Fruit fly (Drosophila melanogaster) whole organism, embryonic: Measurements from ENCODE around the gene glu.
A peak's percentile ranks its signal among the peaks of the same experiment; 100 is the strongest.

Experiments used
- Bgb ChIP-seq: fragments of 200-800 bp; sonication (Bioruptor generic); IDR thresholded peaks from 2 replicates; pipeline ENCODE4 v1.3.6; 2022; ENCODE audit warnings: missing biosample characterization, missing genetic modification characterization; ENCODE audit not compliant: partially characterized antibody
- Blimp-1 ChIP-seq: fragments of 200-800 bp; sonication (Bioruptor generic); optimal IDR thresholded peaks from 3 replicates; lab custom pipeline; 2018; ENCODE audit warnings: missing biosample characterization, missing genetic modification characterization, mild to moderate bottlenecking, moderate library complexity, missing genetic modification reagents
- CG10147 ChIP-seq: fragments of 200-800 bp; sonication (Bioruptor generic); optimal IDR thresholded peaks from 2 replicates; lab custom pipeline; 2019; ENCODE audit warnings: missing biosample characterization, mild to moderate bottlenecking, missing genetic modification characterization, moderate library complexity
- CG10267 ChIP-seq: fragments of 200-800 bp; sonication (Bioruptor generic); optimal IDR thresholded peaks from 2 replicates; lab custom pipeline; 2018; ENCODE audit warnings: missing biosample characterization, mild to moderate bottlenecking, missing genetic modification characterization, moderate library complexity
- CG11560 ChIP-seq: fragments of 200-800 bp; sonication (Bioruptor generic); IDR thresholded peaks from 3 replicates; pipeline ENCODE4 v1.3.6; 2022; ENCODE audit warnings: missing biosample characterization, missing genetic modification characterization
- CG11695 ChIP-seq: fragments of 200-800 bp; sonication (Bioruptor generic); IDR thresholded peaks from 3 replicates; pipeline ENCODE4 v1.3.6; 2022; ENCODE audit warnings: missing biosample characterization, missing genetic modification characterization
- CG11696 ChIP-seq: fragments of 200-800 bp; sonication (Bioruptor generic); IDR thresholded peaks from 2 replicates; pipeline ENCODE4 v1.3.6; 2022; ENCODE audit warnings: missing biosample characterization, missing genetic modification characterization
- CG15269 ChIP-seq: fragments of 200-800 bp; sonication (Bioruptor generic); optimal IDR thresholded peaks from 2 replicates; lab custom pipeline; 2018; ENCODE audit warnings: missing biosample characterization, mild to moderate bottlenecking, missing genetic modification characterization, moderate library complexity
- CG1647 ChIP-seq: fragments of 200-800 bp; sonication (Bioruptor generic); optimal IDR thresholded peaks from 3 replicates; lab custom pipeline; 2016; ENCODE audit warnings: missing biosample characterization, missing genetic modification characterization
- CG16813 ChIP-seq: fragments of 200-800 bp; sonication (Bioruptor generic); IDR thresholded peaks from 3 replicates; pipeline ENCODE4 v1.3.6; 2022; ENCODE audit warnings: missing biosample characterization, missing genetic modification characterization; ENCODE audit not compliant: partially characterized antibody
- CG18011 ChIP-seq: fragments of 200-800 bp; sonication (Bioruptor generic); optimal IDR thresholded peaks from 2 replicates; lab custom pipeline; 2017; ENCODE audit warnings: missing biosample characterization, missing genetic modification characterization, mild to moderate bottlenecking, moderate library complexity, missing genotype
- CG18599 ChIP-seq: fragments of 200-800 bp; sonication (Bioruptor generic); optimal IDR thresholded peaks from 3 replicates; lab custom pipeline; 2017; ENCODE audit warnings: missing biosample characterization, missing genetic modification characterization, mild to moderate bottlenecking, moderate library complexity, missing genetic modification reagents
- CG2199 ChIP-seq: fragments of 200-800 bp; sonication (Bioruptor generic); IDR thresholded peaks from 3 replicates; pipeline ENCODE4 v1.3.6; 2022; ENCODE audit warnings: missing biosample characterization, missing genetic modification characterization
- CG2889 ChIP-seq: fragments of 200-800 bp; sonication (Bioruptor generic); IDR thresholded peaks from 3 replicates; pipeline ENCODE4 v1.3.6; 2022; ENCODE audit warnings: missing biosample characterization, missing genetic modification characterization
- CG34224 ChIP-seq: fragments of 200-800 bp; sonication (Bioruptor generic); IDR thresholded peaks from 3 replicates; pipeline ENCODE4 v1.3.6; 2022; ENCODE audit warnings: missing biosample characterization, missing genetic modification characterization; ENCODE audit not compliant: partially characterized antibody
- CG6791 ChIP-seq: fragments of 200-800 bp; sonication (Bioruptor generic); IDR thresholded peaks from 3 replicates; pipeline ENCODE4 v1.3.6; 2022; ENCODE audit warnings: missing biosample characterization, missing genetic modification characterization; ENCODE audit not compliant: partially characterized antibody
- CG7928 ChIP-seq: fragments of 200-800 bp; sonication (Bioruptor generic); optimal IDR thresholded peaks from 2 replicates; lab custom pipeline; 2017; ENCODE audit warnings: missing biosample characterization, mild to moderate bottlenecking, missing genetic modification characterization
- CG7963 ChIP-seq: fragments of 200-800 bp; sonication (Bioruptor generic); IDR thresholded peaks from 3 replicates; pipeline ENCODE4 v1.3.6; 2022; ENCODE audit warnings: missing biosample characterization, missing genetic modification characterization; ENCODE audit not compliant: partially characterized antibody
- CG8924 ChIP-seq: fragments of 200-800 bp; optimal IDR thresholded peaks from 3 replicates; lab custom pipeline; 2019; ENCODE audit warnings: missing biosample characterization, mild to moderate bottlenecking, missing genetic modification characterization, moderate library complexity
- CG9215 ChIP-seq: fragments of 200-800 bp; sonication (Bioruptor generic); IDR thresholded peaks from 2 replicates; pipeline ENCODE4 v1.3.6; 2022; ENCODE audit warnings: missing biosample characterization, missing genetic modification characterization
- CTCF ChIP-seq: fragments of 200-800 bp; sonication (Bioruptor generic); optimal IDR thresholded peaks from 2 replicates; lab custom pipeline; 2017; ENCODE audit warnings: missing biosample characterization, mild to moderate bottlenecking, missing genetic modification characterization, moderate library complexity
- E2f2 ChIP-seq: fragments of 200-800 bp; sonication (Bioruptor generic); IDR thresholded peaks from 2 replicates; pipeline ENCODE4 v1.3.6; 2022; ENCODE audit warnings: missing biosample characterization, missing genetic modification characterization
- Gsc ChIP-seq: fragments of 200-800 bp; sonication (Bioruptor generic); IDR thresholded peaks from 2 replicates; pipeline ENCODE4 v1.3.6; 2022; ENCODE audit warnings: missing biosample characterization, missing genetic modification characterization
- HLH4C ChIP-seq: fragments of 200-800 bp; sonication (Bioruptor generic); IDR thresholded peaks from 3 replicates; pipeline ENCODE4 v1.3.6; 2022; ENCODE audit warnings: missing biosample characterization, missing genetic modification characterization; ENCODE audit not compliant: partially characterized antibody
- Lhr ChIP-seq: fragments of 200-800 bp; sonication (Bioruptor generic); optimal IDR thresholded peaks from 3 replicates; lab custom pipeline; 2017; ENCODE audit warnings: mild to moderate bottlenecking, missing biosample characterization, missing genetic modification reagents, missing genetic modification characterization
- Med ChIP-seq: fragments of 200-800 bp; sonication (Bioruptor generic); peaks from one replicate; lab custom pipeline; 2016; ENCODE audit warnings: missing biosample characterization, missing genetic modification characterization, mild to moderate bottlenecking, inconsistent platforms, moderate library complexity
- Opbp ChIP-seq: fragments of 200-800 bp; sonication (Bioruptor generic); IDR thresholded peaks from 3 replicates; pipeline ENCODE4 v1.3.6; 2022; ENCODE audit warnings: missing biosample characterization, missing genetic modification characterization; ENCODE audit not compliant: partially characterized antibody
- Scr ChIP-seq: fragments of 200-800 bp; sonication (Bioruptor generic); IDR thresholded peaks from 2 replicates; pipeline ENCODE4 v1.3.6; 2022; ENCODE audit warnings: missing biosample characterization, missing genetic modification characterization; ENCODE audit not compliant: partially characterized antibody
- Sry-δ ChIP-seq: fragments of 200-800 bp; sonication (Bioruptor generic); optimal IDR thresholded peaks from 2 replicates; lab custom pipeline; 2016; ENCODE audit warnings: missing biosample characterization, missing genetic modification characterization
- ato ChIP-seq: fragments of 200-800 bp; sonication (Bioruptor generic); IDR thresholded peaks from 2 replicates; pipeline ENCODE4 v1.3.6; 2022; ENCODE audit warnings: missing biosample characterization, missing genetic modification characterization; ENCODE audit not compliant: partially characterized antibody
- crol ChIP-seq: fragments of 200-800 bp; sonication (Bioruptor generic); IDR thresholded peaks from 2 replicates; pipeline ENCODE4 v1.3.6; 2022; ENCODE audit warnings: missing biosample characterization, missing genetic modification characterization
- disco-r ChIP-seq: fragments of 200-800 bp; sonication (Bioruptor generic); optimal IDR thresholded peaks from 2 replicates; lab custom pipeline; 2016; ENCODE audit warnings: missing biosample characterization, missing genetic modification characterization
- dm ChIP-seq: fragments of 200-800 bp; sonication (Bioruptor generic); optimal IDR thresholded peaks from 3 replicates; lab custom pipeline; 2016; ENCODE audit warnings: missing biosample characterization, missing genetic modification characterization
- gce ChIP-seq: fragments of 200-800 bp; sonication (Bioruptor generic); IDR thresholded peaks from 3 replicates; pipeline ENCODE4 v1.3.6; 2022; ENCODE audit warnings: missing biosample characterization, missing genetic modification characterization
- gsb-n ChIP-seq: fragments of 200-800 bp; sonication (Bioruptor generic); optimal IDR thresholded peaks from 3 replicates; lab custom pipeline; 2018; ENCODE audit warnings: missing biosample characterization, mild to moderate bottlenecking, missing genetic modification characterization
- knrl ChIP-seq: fragments of 200-800 bp; sonication (Bioruptor generic); IDR thresholded peaks from 3 replicates; pipeline ENCODE4 v1.3.6; 2022; ENCODE audit warnings: missing biosample characterization, missing genetic modification characterization; ENCODE audit not compliant: partially characterized antibody
- maf-S ChIP-seq: fragments of 200-800 bp; sonication (Bioruptor generic); optimal IDR thresholded peaks from 2 replicates; lab custom pipeline; 2016; ENCODE audit warnings: missing biosample characterization, missing genetic modification characterization
- nerfin-2 ChIP-seq: fragments of 200-800 bp; sonication (Bioruptor generic); IDR thresholded peaks from 2 replicates; pipeline ENCODE4 v1.3.6; 2022; ENCODE audit warnings: missing biosample characterization, missing genetic modification characterization; ENCODE audit not compliant: partially characterized antibody
- onecut ChIP-seq: fragments of 200-800 bp; sonication (Bioruptor generic); IDR thresholded peaks from 2 replicates; pipeline ENCODE4 v1.3.6; 2022; ENCODE audit warnings: missing biosample characterization, missing genetic modification characterization
- pros ChIP-seq: fragments of 200-800 bp; sonication (Bioruptor generic); optimal IDR thresholded peaks from 3 replicates; lab custom pipeline; 2019; ENCODE audit warnings: missing biosample characterization, mild to moderate bottlenecking, missing genetic modification characterization, moderate library complexity
- row ChIP-seq: fragments of 200-800 bp; sonication (Bioruptor generic); IDR thresholded peaks from 3 replicates; pipeline ENCODE4 v1.3.6; 2022; ENCODE audit warnings: missing biosample characterization, missing genetic modification characterization
- sens ChIP-seq: fragments of 200-800 bp; sonication (Bioruptor generic); peaks from one replicate; lab custom pipeline; 2016; ENCODE audit warnings: missing biosample characterization, missing genetic modification characterization
- sisA ChIP-seq: fragments of 200-800 bp; sonication (Bioruptor generic); IDR thresholded peaks from 2 replicates; pipeline ENCODE4 v1.3.6; 2022; ENCODE audit warnings: missing biosample characterization, missing genetic modification characterization
- slou ChIP-seq: fragments of 200-800 bp; sonication (Bioruptor generic); optimal IDR thresholded peaks from 3 replicates; lab custom pipeline; 2016; ENCODE audit warnings: missing biosample characterization, missing genetic modification characterization
- toy ChIP-seq: fragments of 200-800 bp; sonication (Bioruptor generic); IDR thresholded peaks from 2 replicates; pipeline ENCODE4 v1.3.6; 2022; ENCODE audit warnings: missing biosample characterization, missing genetic modification characterization

The glu gene

dm6 chr2L:16727578-16728023 is 10.6 kb downstream of the glu start, which contains the start of gene VhaSFD (continued):
- TF ChIP-seq CG7963 (GFP tag; lab: Robert Waterston, UW) (peak; percentile 65), CG1647 (GFP tag; lab: Kevin White, UChicago) (no peak), CG18599 (GFP tag; lab: Kevin White, UChicago) (no peak), gsb-n (tag; lab: Kevin White, UChicago) (no peak), CG2199 (GFP tag; lab: Robert Waterston, UW) (no peak), E2f2 (GFP tag; lab: Robert Waterston, UW) (peak; percentile 75), sisA (GFP tag; lab: Robert Waterston, UW) (no peak), maf-S (GFP tag; lab: Kevin White, UChicago) (no peak), slou (no peak), CG18011 (GFP tag; lab: Kevin White, UChicago) (no peak), crol (GFP tag; lab: Robert Waterston, UW) (peak; percentile 91), onecut (GFP tag; lab: Robert Waterston, UW) (no peak)
- TF ChIP-seq, all 482 proteins: peak for 136

dm6 chr2L:16722596-16722995 is 15.6 kb downstream of the glu start:
- TF ChIP-seq Scr (GFP tag; lab: Robert Waterston, UW) = peak; percentile 40; the same call in 1 of the 2 replicates
- peak; percentile 60; the same call in 1 of the 3 replicates for TF ChIP-seq CG6791
- TF ChIP-seq CG8924 (tag; lab: Kevin White, UChicago) = no peak
- no peak for TF ChIP-seq CG11695 (GFP tag; lab: Robert Waterston, UW)
- peak; percentile 63; the same call in 1 of the 2 replicates for TF ChIP-seq Bgb
- peak; percentile 56 for TF ChIP-seq CG16813 (GFP tag; lab: Robert Waterston, UW)
- no peak for TF ChIP-seq CTCF
- no peak for TF ChIP-seq Lhr (GFP tag; lab: Kevin White, UChicago)
- peak; percentile 51 for TF ChIP-seq nerfin-2 (GFP tag; lab: Robert Waterston, UW)
- peak; percentile 4 for TF ChIP-seq sens (GFP tag; lab: Kevin White, UChicago)
- TF ChIP-seq HLH4C (GFP tag; lab: Robert Waterston, UW) = peak; percentile 75
- TF ChIP-seq Med (GFP tag; lab: Kevin White, UChicago) = peak; percentile 26
- peak; percentile 45; the same call in 2 of the 3 replicates for TF ChIP-seq CG7963 (GFP tag; lab: Robert Waterston, UW)
- TF ChIP-seq CG34224 (GFP tag; lab: Robert Waterston, UW) = peak; percentile 21; the same call in 1 of the 3 replicates
- TF ChIP-seq ato (GFP tag; lab: Robert Waterston, UW) = 0 out of 2 replicates have a peak, but pooled peaks have one; percentile 40
- TF ChIP-seq, all 482 proteins: peak for 11

- TF ChIP-seq disco-r = peak; percentile 71
- peak; percentile 86 for TF ChIP-seq CG10147
- TF ChIP-seq CG7928 (GFP tag; lab: Kevin White, UChicago) = peak; percentile 21
- TF ChIP-seq CG10267 = peak; percentile 85
- peak; percentile 92 for TF ChIP-seq gce (GFP tag; lab: Robert Waterston, UW)
- TF ChIP-seq Opbp (GFP tag; lab: Robert Waterston, UW) = no peak
- TF ChIP-seq CG9215 (GFP tag; lab: Robert Waterston, UW) = peak; percentile 89
- peak; percentile 93 for TF ChIP-seq CG15269 (tag; lab: Kevin White, UChicago)
- TF ChIP-seq toy = peak; percentile 90
- peak; percentile 93 for TF ChIP-seq row (GFP tag; lab: Robert Waterston, UW)
- TF ChIP-seq dm (GFP tag; lab: Kevin White, UChicago) = peak; percentile 21
- peak; percentile 87 for TF ChIP-seq CG2889 (GFP tag; lab: Robert Waterston, UW)
- peak; percentile 95 for TF ChIP-seq Blimp-1 (GFP tag; lab: Kevin White, UChicago)
- TF ChIP-seq knrl (GFP tag; lab: Robert Waterston, UW) = no peak
- TF ChIP-seq CG11560 = peak; percentile 76; the same call in 2 of the 3 replicates
- TF ChIP-seq CG11696 = peak; percentile 87
- TF ChIP-seq Gsc = no peak; the same call in none of the 2 replicates
- TF ChIP-seq Sry-δ = peak; percentile 35
- TF ChIP-seq pros (GFP tag; lab: Kevin White, UChicago) = no peak
Observed at dm6 chr2L:16720707-16721700, 17.2 kb downstream of the glu start.
